Fruit fly (Drosophila melanogaster): ENCODE results near the gene Prat.

Gene Prat

dm6 chr3R:7891031-7891430 lies 20.5 kb downstream of the Prat start, which contains the start of gene wtrw:
Gene wtrw (plus strand): TSS chr3R:7891331.
- TF ChIP-seq Hr38 (GFP tag; optimal IDR thresholded peaks at IDR 0.05) (no peak), CG11902 (GFP tag; optimal IDR thresholded peaks at IDR 0.05) (no peak), achi (GFP tag; optimal IDR thresholded peaks at IDR 0.05) (no peak), CG15336 (GFP tag; IDR thresholded peaks at IDR 0.05) (no peak), Ets96B (tag; optimal IDR thresholded peaks at IDR 0.05) (no peak), Gug (GFP tag; IDR thresholded peaks at IDR 0.05) (no peak), CG31627 (GFP tag; optimal IDR thresholded peaks at IDR 0.05) (no peak), CG8319 (GFP tag; optimal IDR thresholded peaks at IDR 0.05) (no peak), Sox15 (GFP tag; optimal IDR thresholded peaks at IDR 0.05) (no peak), CG1621 (tag; optimal IDR thresholded peaks at IDR 0.05) (no peak), salr (GFP tag; optimal IDR thresholded peaks at IDR 0.05) (no peak), CG6854 (GFP tag; optimal IDR thresholded peaks at IDR 0.05) (no peak), dsx (GFP tag; optimal IDR thresholded peaks at IDR 0.05; ENCODE audit: poor library complexity, severe bottlenecking) (no peak), acj6 (GFP tag; optimal IDR thresholded peaks at IDR 0.05) (no peak), Eip93F (GFP tag; optimal IDR thresholded peaks at IDR 0.05) (no peak), Met (GFP tag; optimal IDR thresholded peaks at IDR 0.05) (no peak), CG11762 (GFP tag; optimal IDR thresholded peaks at IDR 0.05; ENCODE audit: insufficient read depth) (no peak), CG8632 (GFP tag; optimal IDR thresholded peaks at IDR 0.05) (no peak)

dm6 chr3R:7886859-7887190 lies 24.8 kb downstream of the Prat start, which contains the start of gene ArgRS-m:
Gene ArgRS-m (plus strand): TSS chr3R:7887045.
- TF ChIP-seq CG15336 (GFP tag; IDR thresholded peaks at IDR 0.05) (peak; percentile 74), esn (GFP tag; optimal IDR thresholded peaks at IDR 0.05) (peak; percentile 73), net (GFP tag; optimal IDR thresholded peaks at IDR 0.05) (peak; percentile 48), fkh (GFP tag; optimal IDR thresholded peaks at IDR 0.05) (peak; percentile 96), ss (GFP tag; optimal IDR thresholded peaks at IDR 0.05) (peak in 1 of 2 experiments; percentile 34), Smox (GFP tag; optimal IDR thresholded peaks at IDR 0.05) (peak; percentile 60), pdm3 (GFP tag; optimal IDR thresholded peaks at IDR 0.05) (peak; percentile 67), Met (GFP tag; optimal IDR thresholded peaks at IDR 0.05) (peak; percentile 67), Hr4 (GFP tag; optimal IDR thresholded peaks at IDR 0.05) (peak; percentile 79), Eip78C (GFP tag) (peak; percentile 79), CG16779 (tag; optimal IDR thresholded peaks at IDR 0.05) (no peak), CG11294 (GFP tag; IDR thresholded peaks at IDR 0.05) (peak; percentile 30; the same call in 1 of the 2 replicates), CG32006 (GFP tag; optimal IDR thresholded peaks at IDR 0.05) (peak; percentile 64), eg (GFP tag; IDR thresholded peaks at IDR 0.05) (peak; percentile 69), OdsH (GFP tag; optimal IDR thresholded peaks at IDR 0.05) (peak; percentile 70), Sox15 (GFP tag; optimal IDR thresholded peaks at IDR 0.05) (peak; percentile 61), cyc (GFP tag; optimal IDR thresholded peaks at IDR 0.05) (peak; percentile 50), CG31627 (GFP tag; optimal IDR thresholded peaks at IDR 0.05) (peak; percentile 72), Gug (GFP tag; IDR thresholded peaks at IDR 0.05) (no peak), Sox14 (GFP tag; optimal IDR thresholded peaks at IDR 0.05) (peak; percentile 80), CG3919 (GFP tag; optimal IDR thresholded peaks at IDR 0.05) (peak; percentile 61), CG10631 (GFP tag; optimal IDR thresholded peaks at IDR 0.05) (peak; percentile 71), CG9139 (GFP tag; optimal IDR thresholded peaks at IDR 0.05) (no peak), CG11902 (GFP tag; optimal IDR thresholded peaks at IDR 0.05) (peak; percentile 15), Ets21C (GFP tag; optimal IDR thresholded peaks at IDR 0.05) (peak; percentile 41), CG6276 (GFP tag; optimal IDR thresholded peaks at IDR 0.05) (no peak), CG7368 (GFP tag; optimal IDR thresholded peaks at IDR 0.05) (peak; percentile 63), svp (GFP tag) (peak; percentile 83), Ets96B (tag; optimal IDR thresholded peaks at IDR 0.05) (peak; percentile 11), CG6854 (GFP tag; optimal IDR thresholded peaks at IDR 0.05) (no peak), lz (GFP tag; optimal IDR thresholded peaks at IDR 0.05) (peak; percentile 66), Eip93F (GFP tag; optimal IDR thresholded peaks at IDR 0.05) (no peak), vri (GFP tag; optimal IDR thresholded peaks at IDR 0.05) (peak; percentile 16), Sox102F (GFP tag; optimal IDR thresholded peaks at IDR 0.05) (peak; percentile 12), CG10669 (GFP tag; optimal IDR thresholded peaks at IDR 0.05) (peak; percentile 15), Hr39 (GFP tag; optimal IDR thresholded peaks at IDR 0.05) (peak; percentile 75), Lpt (GFP tag; optimal IDR thresholded peaks at IDR 0.05) (no peak), Eip75B (GFP tag; optimal IDR thresholded peaks at IDR 0.05) (peak; percentile 67), achi (GFP tag; optimal IDR thresholded peaks at IDR 0.05) (peak; percentile 59), spab (GFP tag; optimal IDR thresholded peaks at IDR 0.05) (no peak), CG8119 (GFP tag; IDR thresholded peaks at IDR 0.05) (peak; percentile 39; the same call in 1 of the 3 replicates), topi (GFP tag; optimal IDR thresholded peaks at IDR 0.05) (peak; percentile 59)
